Fruit fly (Drosophila melanogaster) whole organism, adult: Measurements from ENCODE around the gene Ect3.
A peak's percentile ranks its signal among the peaks of the same experiment; 100 is the strongest.

Experiments used
- CG11617 ChIP-seq: fragments of 200-800 bp; sonication (Bioruptor generic); optimal IDR thresholded peaks from 2 replicates; lab custom pipeline; 2017; ENCODE audit warnings: mild to moderate bottlenecking, missing biosample characterization, missing genetic modification reagents, missing genetic modification characterization
- CG14711 ChIP-seq: fragments of 200-800 bp; sonication (Bioruptor generic); optimal IDR thresholded peaks from 2 replicates; lab custom pipeline; 2018; ENCODE audit warnings: missing biosample characterization, mild to moderate bottlenecking, missing genetic modification characterization, moderate library complexity
- CG1620 ChIP-seq: fragments of 200-800 bp; sonication (Bioruptor generic); optimal IDR thresholded peaks from 2 replicates; lab custom pipeline; 2016; ENCODE audit warnings: missing biosample characterization, missing genetic modification characterization
- CG33017 ChIP-seq: fragments of 200-800 bp; sonication (Bioruptor generic); optimal IDR thresholded peaks from 2 replicates; lab custom pipeline; 2018; ENCODE audit warnings: missing biosample characterization, mild to moderate bottlenecking, missing genetic modification characterization, moderate library complexity
- CG7045 ChIP-seq: fragments of 200-800 bp; sonication (Bioruptor generic); optimal IDR thresholded peaks from 2 replicates; lab custom pipeline; 2017; ENCODE audit warnings: missing biosample characterization, mild to moderate bottlenecking, missing genetic modification characterization
- CG7101 ChIP-seq: fragments of 200-800 bp; sonication (Bioruptor generic); optimal IDR thresholded peaks from 2 replicates; lab custom pipeline; 2018; ENCODE audit warnings: missing biosample characterization, mild to moderate bottlenecking, missing genetic modification characterization, moderate library complexity
- Clk ChIP-seq: fragments of 200-800 bp; sonication (Bioruptor generic); optimal IDR thresholded peaks from 2 replicates; lab custom pipeline; 2017; ENCODE audit warnings: missing biosample characterization, missing genetic modification characterization
- Crg-1 ChIP-seq: fragments of 200-800 bp; sonication (Bioruptor generic); optimal IDR thresholded peaks from 2 replicates; lab custom pipeline; 2016; ENCODE audit warnings: missing biosample characterization, missing genetic modification characterization
- Hr96 ChIP-seq: fragments of 200-800 bp; sonication (Bioruptor generic); optimal IDR thresholded peaks from 2 replicates; lab custom pipeline; 2016; ENCODE audit warnings: missing biosample characterization, missing genetic modification characterization
- Mnt ChIP-seq: fragments of 200-800 bp; sonication (Bioruptor generic); optimal IDR thresholded peaks from 2 replicates; lab custom pipeline; 2016; ENCODE audit warnings: missing biosample characterization, mild to moderate bottlenecking, missing genetic modification characterization
- bab1 ChIP-seq: fragments of 200-800 bp; sonication (Bioruptor generic); optimal IDR thresholded peaks from 3 replicates; lab custom pipeline; 2019; ENCODE audit warnings: missing biosample characterization, mild to moderate bottlenecking, missing genetic modification characterization, moderate library complexity
- cic ChIP-seq: fragments of 200-800 bp; sonication (Bioruptor generic); optimal IDR thresholded peaks from 2 replicates; lab custom pipeline; 2017; ENCODE audit warnings: missing biosample characterization, mild to moderate bottlenecking, missing genetic modification characterization, moderate library complexity
- cnc ChIP-seq, 2 experiments: fragments of >200 bp; optimal IDR thresholded peaks; 2 replicates each; lab custom pipeline; 2017
- kay ChIP-seq: fragments of 200-800 bp; sonication (Bioruptor generic); peaks from one replicate; lab custom pipeline; 2016; ENCODE audit warnings: missing biosample characterization, missing genetic modification characterization, borderline replicate concordance
- ovo ChIP-seq: fragments of 200-800 bp; sonication (Bioruptor generic); optimal IDR thresholded peaks from 2 replicates; lab custom pipeline; 2016; ENCODE audit warnings: missing biosample characterization, missing genetic modification characterization
- pad ChIP-seq: fragments of 200-800 bp; sonication (Bioruptor generic); optimal IDR thresholded peaks from 3 replicates; lab custom pipeline; 2017; ENCODE audit warnings: missing biosample characterization, missing genetic modification characterization, mild to moderate bottlenecking, moderate library complexity, missing genetic modification reagents
- tj ChIP-seq: fragments of 200-800 bp; sonication (Bioruptor generic); optimal IDR thresholded peaks from 3 replicates; lab custom pipeline; 2017; ENCODE audit warnings: missing biosample characterization, mild to moderate bottlenecking, missing genetic modification characterization, moderate library complexity
- toe ChIP-seq: fragments of 200-800 bp; sonication (Bioruptor generic); optimal IDR thresholded peaks from 2 replicates; lab custom pipeline; 2016; ENCODE audit warnings: missing biosample characterization, missing genetic modification characterization

Gene Ect3

dm6 chr3R:11976556-11977335, 22.3 kb upstream of the Ect3 start, which contains the start of gene CG10005:
TSS of gene CG10005 (minus strand) at chr3R:11977197.
- TF ChIP-seq CG14711 (tag; lab: Kevin White, UChicago), result no peak
- no peak for TF ChIP-seq CG33017 (tag; lab: Kevin White, UChicago)
- no peak for TF ChIP-seq cnc (optimal IDR thresholded peaks at IDR 0.05; lab: Kevin White, UChicago)
- TF ChIP-seq Clk (GFP tag; lab: Kevin White, UChicago), result no peak
- no peak for TF ChIP-seq bab1 (GFP tag; lab: Kevin White, UChicago)
- TF ChIP-seq Mnt, result no peak

- TF ChIP-seq Crg-1 (GFP tag; lab: Kevin White, UChicago) (no peak), kay (peak; percentile 70), cic (GFP tag; lab: Kevin White, UChicago) (no peak), Hr96 (GFP tag; lab: Kevin White, UChicago) (no peak)
These were observed 21.8 kb upstream of the Ect3 start for dm6 chr3R:11977336-11977678.

- TF ChIP-seq cic (GFP tag; lab: Kevin White, UChicago), result no peak
- TF ChIP-seq kay, result peak; percentile 37
- TF ChIP-seq CG7101 (tag; lab: Kevin White, UChicago), result no peak
- no peak for TF ChIP-seq tj (GFP tag; lab: Kevin White, UChicago)
These were observed 20.8 kb upstream of the Ect3 start for dm6 chr3R:11978278-11978677.

dm6 chr3R:11979879-11980571, 19.1 kb upstream of the Ect3 start, which contains the start of gene CG18547:
TSS of gene CG18547 (minus strand) at chr3R:11980390.
- no peak for TF ChIP-seq toe (GFP tag; lab: Kevin White, UChicago)
- TF ChIP-seq CG7101 (tag; lab: Kevin White, UChicago), result no peak
- TF ChIP-seq CG14711 (tag; lab: Kevin White, UChicago), result peak; percentile 25
- no peak for TF ChIP-seq bab1 (GFP tag; lab: Kevin White, UChicago)
- no peak for TF ChIP-seq CG7045
- TF ChIP-seq kay, result no peak
- TF ChIP-seq Crg-1 (GFP tag; lab: Kevin White, UChicago), result no peak

DNA sequence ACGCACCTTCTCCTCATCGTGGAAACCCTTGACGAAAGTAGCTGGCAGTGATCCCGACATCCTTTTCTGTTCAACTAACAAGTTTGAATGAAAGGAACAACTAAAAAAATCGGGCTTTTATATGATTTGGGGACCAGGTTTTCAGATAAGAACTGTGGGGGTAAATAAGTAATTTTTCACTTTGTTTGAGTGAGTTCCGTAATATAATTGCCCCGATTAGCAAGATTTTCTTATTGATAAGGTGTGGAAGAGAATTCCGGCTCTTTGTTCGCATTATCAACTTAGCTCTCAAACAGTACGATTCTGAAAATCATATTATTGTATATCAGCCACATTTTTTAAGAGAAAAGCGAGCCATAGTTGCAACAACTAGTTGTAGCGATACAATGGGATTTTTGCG, 17.1 kb upstream of the Ect3 start, which contains the start of gene CG12224:
CG12224 (minus strand) TSS at position 101 of the 400 bp plus-strand sequence.
- TF ChIP-seq bab1 (GFP tag; lab: Kevin White, UChicago) (no peak), CG14711 (tag; lab: Kevin White, UChicago) (no peak), CG11617 (GFP tag; lab: Kevin White, UChicago) (no peak), cic (GFP tag; lab: Kevin White, UChicago) (no peak), CG7101 (tag; lab: Kevin White, UChicago) (no peak), Clk (GFP tag; lab: Kevin White, UChicago) (no peak), cnc (optimal IDR thresholded peaks at IDR 0.05; lab: Kevin White, UChicago) (no peak), Mnt (no peak), CG33017 (tag; lab: Kevin White, UChicago) (no peak), Hr96 (GFP tag; lab: Kevin White, UChicago) (no peak), CG7045 (no peak), pad (GFP tag; lab: Kevin White, UChicago) (no peak), toe (GFP tag; lab: Kevin White, UChicago) (no peak), ovo (GFP tag; lab: Kevin White, UChicago) (no peak), Crg-1 (GFP tag; lab: Kevin White, UChicago) (no peak)

- TF ChIP-seq CG33017 (tag; lab: Kevin White, UChicago) (no peak), tj (GFP tag; lab: Kevin White, UChicago) (no peak), kay (no peak), pad (GFP tag; lab: Kevin White, UChicago) (no peak), bab1 (GFP tag; lab: Kevin White, UChicago) (no peak), CG14711 (tag; lab: Kevin White, UChicago) (no peak), CG1620 (no peak), CG11617 (GFP tag; lab: Kevin White, UChicago) (no peak), Crg-1 (GFP tag; lab: Kevin White, UChicago) (no peak), Hr96 (GFP tag; lab: Kevin White, UChicago) (no peak), CG7045 (no peak), cic (GFP tag; lab: Kevin White, UChicago) (no peak), Clk (GFP tag; lab: Kevin White, UChicago) (no peak), Mnt (no peak)
These were observed 16.5 kb upstream of the Ect3 start for dm6 chr3R:11982547-11982946.

dm6 chr3R:11984441-11984840, 14.6 kb upstream of the Ect3 start, which contains the start of gene CG3397:
TSS of gene CG3397 (minus strand) at chr3R:11984541.
- TF ChIP-seq CG7101 (tag; lab: Kevin White, UChicago) (no peak), tj (GFP tag; lab: Kevin White, UChicago) (no peak)
